Fruit fly (Drosophila melanogaster) whole organism, pupa: Measurements from ENCODE around the gene CG31688.
A peak's percentile ranks its signal among the peaks of the same experiment; 100 is the strongest.

ENCODE experiments used
- CG10348 ChIP-seq: fragments of 200-800 bp; sonication (Bioruptor generic); IDR thresholded peaks from 2 replicates; pipeline ENCODE4 v1.3.6; 2022; ENCODE audit warnings: missing biosample characterization, missing genetic modification characterization
- CG12605 ChIP-seq: fragments of 200-800 bp; sonication (Bioruptor generic); IDR thresholded peaks from 2 replicates; pipeline ENCODE4 v1.3.6; 2022; ENCODE audit warnings: missing biosample characterization, missing genetic modification characterization
- CG13204 ChIP-seq: fragments of 200-800 bp; sonication (Bioruptor generic); optimal IDR thresholded peaks from 2 replicates; lab custom pipeline; 2018; ENCODE audit warnings: missing biosample characterization, mild to moderate bottlenecking, missing genetic modification characterization, moderate library complexity
- CG14655 ChIP-seq: fragments of 200-800 bp; sonication (Bioruptor generic); optimal IDR thresholded peaks from 3 replicates; lab custom pipeline; 2017; ENCODE audit warnings: mild to moderate bottlenecking, missing biosample characterization, missing genetic modification reagents, missing genetic modification characterization
- CG15710 ChIP-seq: fragments of 200-800 bp; sonication (Bioruptor generic); optimal IDR thresholded peaks from 2 replicates; lab custom pipeline; 2018; ENCODE audit warnings: missing biosample characterization, mild to moderate bottlenecking, missing genetic modification characterization, moderate library complexity
- CG17806 ChIP-seq: fragments of 200-800 bp; sonication (Bioruptor generic); optimal IDR thresholded peaks from 2 replicates; lab custom pipeline; 2018; ENCODE audit warnings: missing biosample characterization, mild to moderate bottlenecking, missing genetic modification characterization, moderate library complexity
- CG32121 ChIP-seq: fragments of 200-800 bp; sonication (Bioruptor generic); IDR thresholded peaks from 2 replicates; pipeline ENCODE4 v1.3.6; 2022; ENCODE audit warnings: missing biosample characterization, missing genetic modification characterization
- CG34367 ChIP-seq: fragments of 200-800 bp; sonication (Bioruptor generic); optimal IDR thresholded peaks from 2 replicates; lab custom pipeline; 2018; ENCODE audit warnings: missing biosample characterization, mild to moderate bottlenecking, missing genetic modification characterization
- CG4496 ChIP-seq: fragments of 200-800 bp; sonication (Bioruptor generic); IDR thresholded peaks from 3 replicates; pipeline ENCODE4 v1.3.6; 2022; ENCODE audit warnings: missing biosample characterization, missing genetic modification characterization
- CG8159 ChIP-seq: fragments of 200-800 bp; sonication (Bioruptor generic); optimal IDR thresholded peaks from 3 replicates; lab custom pipeline; 2018; ENCODE audit warnings: missing biosample characterization, mild to moderate bottlenecking, missing genetic modification characterization, moderate library complexity
- CG8301 ChIP-seq: fragments of 200-800 bp; sonication (Bioruptor generic); optimal IDR thresholded peaks from 2 replicates; lab custom pipeline; 2018; ENCODE audit warnings: missing biosample characterization, mild to moderate bottlenecking, missing genetic modification characterization
- CG9948 ChIP-seq: fragments of 200-800 bp; sonication (Bioruptor generic); optimal IDR thresholded peaks from 2 replicates; lab custom pipeline; 2018; ENCODE audit warnings: missing biosample characterization, mild to moderate bottlenecking, missing genetic modification characterization, moderate library complexity
- D1 ChIP-seq: fragments of 200-800 bp; sonication (Bioruptor generic); optimal IDR thresholded peaks from 2 replicates; lab custom pipeline; 2018; ENCODE audit warnings: missing biosample characterization, mild to moderate bottlenecking, missing genetic modification characterization, moderate library complexity
- EcR ChIP-seq: fragments of 200-800 bp; sonication (Bioruptor generic); optimal IDR thresholded peaks from 3 replicates; lab custom pipeline; 2019; ENCODE audit warnings: missing biosample characterization, missing genetic modification characterization, mild to moderate bottlenecking, moderate library complexity, missing genetic modification reagents
- Ets98B ChIP-seq: fragments of 200-800 bp; sonication (Bioruptor generic); IDR thresholded peaks from 2 replicates; pipeline ENCODE4 v1.3.6; 2022; ENCODE audit warnings: missing biosample characterization, missing genetic modification characterization
- Pif1A ChIP-seq: fragments of 200-800 bp; sonication (Bioruptor generic); optimal IDR thresholded peaks from 3 replicates; lab custom pipeline; 2016; ENCODE audit warnings: missing biosample characterization, missing genetic modification characterization
- Pif1B ChIP-seq: fragments of 200-800 bp; sonication (Bioruptor generic); optimal IDR thresholded peaks from 3 replicates; lab custom pipeline; 2016; ENCODE audit warnings: missing biosample characterization, missing genetic modification characterization
- Snoo ChIP-seq: fragments of 200-800 bp; sonication (Bioruptor generic); optimal IDR thresholded peaks from 3 replicates; lab custom pipeline; 2017; ENCODE audit warnings: missing biosample characterization, mild to moderate bottlenecking, missing genetic modification characterization, inconsistent platforms
- fd96Ca ChIP-seq: fragments of 200-800 bp; sonication (Bioruptor generic); IDR thresholded peaks from 3 replicates; pipeline ENCODE4 v1.3.6; 2022; ENCODE audit warnings: missing biosample characterization, missing genetic modification characterization
- gl ChIP-seq: fragments of 200-800 bp; sonication (Bioruptor generic); optimal IDR thresholded peaks from 2 replicates; lab custom pipeline; 2018; ENCODE audit warnings: missing biosample characterization, mild to moderate bottlenecking, missing genetic modification characterization
- rn ChIP-seq: fragments of 200-800 bp; sonication (Bioruptor generic); IDR thresholded peaks from 2 replicates; pipeline ENCODE4 v1.3.6; 2022; ENCODE audit warnings: missing biosample characterization, missing genetic modification characterization

Gene CG31688

dm6 chr2L:20463316-20463856 lies 37.4 kb downstream of the CG31688 start, which contains the start of gene CG2493:
CG2493 (minus strand) TSS chr2L:20463444.
- TF ChIP-seq EcR, result no peak
- TF ChIP-seq CG8159 (tag; lab: Kevin White, UChicago), result peak; percentile 70
- TF ChIP-seq CG4496 (GFP tag; lab: Robert Waterston, UW), result peak; percentile 85
- TF ChIP-seq CG12605 (GFP tag; lab: Robert Waterston, UW), result 0 out of 2 replicates have a peak, but pooled peaks have one; percentile 6
- TF ChIP-seq CG9948 (tag; lab: Kevin White, UChicago), result peak; percentile 62
- peak; percentile 78 for TF ChIP-seq CG8301 (tag; lab: Kevin White, UChicago)
- TF ChIP-seq Pif1A (GFP tag; lab: Kevin White, UChicago), result peak; percentile 69
- TF ChIP-seq Ets98B (GFP tag; lab: Robert Waterston, UW), result peak; percentile 62
- TF ChIP-seq CG14655 (GFP tag; lab: Kevin White, UChicago), result peak; percentile 80
- peak; percentile 73 for TF ChIP-seq CG17806 (tag; lab: Kevin White, UChicago)
- no peak for TF ChIP-seq Pif1B (GFP tag; lab: Kevin White, UChicago)
- TF ChIP-seq CG32121 (GFP tag; lab: Robert Waterston, UW), result 0 out of 2 replicates have a peak, but pooled peaks have one; percentile 23
- TF ChIP-seq gl (tag; lab: Kevin White, UChicago), result no peak

DNA sequence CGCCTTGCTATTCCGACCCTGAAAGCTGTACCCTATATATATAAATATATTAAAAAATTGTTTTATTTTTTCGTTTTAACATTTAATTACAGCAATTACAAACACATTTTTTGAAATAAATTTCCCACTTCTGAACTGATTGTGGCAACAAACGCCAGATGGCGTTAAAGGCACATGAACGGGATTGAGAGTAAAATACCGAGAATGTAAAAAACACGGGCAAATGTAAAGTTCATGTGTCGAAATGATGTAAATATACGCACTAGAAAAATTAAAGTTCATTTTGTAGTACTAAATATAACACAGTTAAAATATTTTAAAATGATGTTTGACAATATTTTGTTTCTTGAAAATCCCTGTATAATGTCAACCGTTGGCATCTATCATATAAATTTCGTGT lies 38.4 kb downstream of the CG31688 start:
- no peak for TF ChIP-seq CG13204 (GFP tag; lab: Kevin White, UChicago)
- TF ChIP-seq CG15710, result no peak
- TF ChIP-seq CG8301 (tag; lab: Kevin White, UChicago), result no peak
- TF ChIP-seq Snoo, result no peak
- peak; percentile 56 for TF ChIP-seq D1 (tag; lab: Kevin White, UChicago)
- TF ChIP-seq gl (tag; lab: Kevin White, UChicago), result no peak
- TF ChIP-seq CG14655 (GFP tag; lab: Kevin White, UChicago), result peak; percentile 14
- TF ChIP-seq fd96Ca, result no peak
- TF ChIP-seq CG4496 (GFP tag; lab: Robert Waterston, UW), result no peak
- no peak for TF ChIP-seq CG34367
- no peak for TF ChIP-seq CG32121 (GFP tag; lab: Robert Waterston, UW)
- no peak for TF ChIP-seq CG12605 (GFP tag; lab: Robert Waterston, UW)
- TF ChIP-seq Pif1B (GFP tag; lab: Kevin White, UChicago), result no peak
- TF ChIP-seq CG8159 (tag; lab: Kevin White, UChicago), result peak; percentile 14
- TF ChIP-seq CG9948 (tag; lab: Kevin White, UChicago), result no peak
- TF ChIP-seq Ets98B (GFP tag; lab: Robert Waterston, UW), result no peak
- no peak for TF ChIP-seq CG17806 (tag; lab: Kevin White, UChicago)
- no peak for TF ChIP-seq rn (GFP tag; lab: Robert Waterston, UW)
- no peak for TF ChIP-seq Pif1A (GFP tag; lab: Kevin White, UChicago)
- TF ChIP-seq EcR, result no peak

DNA sequence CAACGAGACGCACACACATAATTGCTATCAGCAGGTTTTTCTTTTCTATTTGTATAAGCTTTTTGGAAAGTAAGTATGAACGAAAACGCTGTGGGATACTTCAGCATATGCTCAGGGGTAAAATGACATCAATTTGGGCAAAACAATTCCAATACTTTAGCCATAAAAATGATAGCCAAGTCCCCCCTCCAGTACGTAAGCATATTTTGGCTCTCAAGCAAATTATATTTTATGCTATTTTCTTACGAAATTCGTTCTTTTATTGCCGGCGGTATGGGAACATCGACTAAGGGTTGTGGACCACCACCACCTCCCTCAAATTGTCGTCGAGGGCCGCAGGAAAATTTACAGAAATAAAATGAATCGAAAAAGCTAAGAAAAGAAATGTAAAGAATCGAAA lies 47.3 kb downstream of the CG31688 start, which contains the start of gene CG43233:
CG43233 (minus strand) TSS at position 101 of the 400 bp plus-strand sequence.
- TF ChIP-seq D1 (tag; lab: Kevin White, UChicago) (no peak), CG10348 (GFP tag; lab: Robert Waterston, UW) (no peak), CG12605 (GFP tag; lab: Robert Waterston, UW) (no peak)

DNA sequence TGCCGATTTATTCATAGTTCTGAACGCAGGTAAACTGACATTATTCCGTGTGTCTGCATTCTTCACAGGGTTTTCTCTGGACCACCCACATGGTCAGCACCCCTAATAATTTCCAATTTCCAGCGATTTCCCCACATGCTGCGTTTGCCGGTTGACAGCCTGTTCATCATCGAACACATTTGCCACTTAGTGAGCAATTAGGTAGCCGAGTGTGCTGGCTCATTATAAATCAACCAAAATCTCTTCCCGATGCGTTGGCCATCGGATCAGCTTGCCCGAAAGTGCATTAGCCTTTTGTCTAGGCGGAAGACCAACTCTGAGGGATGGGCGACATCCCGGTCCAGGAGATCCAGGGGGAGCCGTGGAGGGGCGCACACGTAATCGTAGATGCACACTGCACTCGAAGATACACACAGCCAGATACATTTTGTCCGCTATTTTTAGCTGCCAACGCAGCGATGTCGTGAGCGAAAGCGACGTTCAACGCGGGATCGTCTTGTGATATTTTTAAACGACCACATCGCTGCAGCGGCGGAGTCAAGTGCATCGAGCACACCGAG lies 50.8 kb downstream of the CG31688 start:
- TF ChIP-seq CG13204 (GFP tag; lab: Kevin White, UChicago) (no peak), CG14655 (GFP tag; lab: Kevin White, UChicago) (no peak), fd96Ca (no peak), CG32121 (GFP tag; lab: Robert Waterston, UW) (peak; percentile 42; the same call in 1 of the 2 replicates)

dm6 chr2L:20478549-20479238 lies 52.7 kb downstream of the CG31688 start:
- TF ChIP-seq rn (GFP tag; lab: Robert Waterston, UW) (no peak), CG10348 (GFP tag; lab: Robert Waterston, UW) (no peak), D1 (tag; lab: Kevin White, UChicago) (no peak), CG4496 (GFP tag; lab: Robert Waterston, UW) (peak; percentile 32; the same call in 1 of the 3 replicates), CG15710 (peak; percentile 36), Ets98B (GFP tag; lab: Robert Waterston, UW) (no peak), CG34367 (no peak), EcR (no peak), CG32121 (GFP tag; lab: Robert Waterston, UW) (peak; percentile 54; the same call in 1 of the 2 replicates), Pif1B (GFP tag; lab: Kevin White, UChicago) (no peak), CG12605 (GFP tag; lab: Robert Waterston, UW) (no peak), CG9948 (tag; lab: Kevin White, UChicago) (peak; percentile 34), Snoo (no peak), CG13204 (GFP tag; lab: Kevin White, UChicago) (no peak), CG17806 (tag; lab: Kevin White, UChicago) (peak; percentile 12), CG8301 (tag; lab: Kevin White, UChicago) (peak; percentile 30), CG14655 (GFP tag; lab: Kevin White, UChicago) (peak; percentile 54), fd96Ca (no peak), Pif1A (GFP tag; lab: Kevin White, UChicago) (no peak), gl (tag; lab: Kevin White, UChicago) (no peak), CG8159 (tag; lab: Kevin White, UChicago) (peak; percentile 14)
